Worm (Caenorhabditis elegans): Measurements from ENCODE around the gene pxf-1.

DNA sequence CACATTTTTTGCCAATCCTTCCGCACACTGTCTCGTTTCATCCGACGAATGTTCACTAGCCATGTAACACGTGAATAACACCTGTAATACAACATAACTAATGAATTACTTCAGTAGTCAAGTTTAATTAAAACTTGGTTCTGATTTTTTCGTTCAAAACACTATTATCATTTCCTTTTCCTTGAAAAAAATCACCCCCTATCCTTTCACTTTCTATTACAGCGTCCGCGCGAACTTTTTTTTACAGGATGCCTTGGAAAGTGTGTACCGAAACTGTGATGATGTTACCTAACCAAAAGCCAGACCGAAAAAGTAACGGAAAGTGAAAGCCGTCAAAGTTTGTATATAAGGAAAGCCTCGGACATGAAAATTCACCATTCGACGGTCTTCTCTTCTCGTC lies 41.9 kb upstream of the pxf-1 start, which contains the start of gene col-124:
- no peak for TF ChIP-seq ama-1 (optimal IDR thresholded peaks at IDR 0.05)
- TF ChIP-seq unc-55 (GFP tag; optimal IDR thresholded peaks at IDR 0.05) = no peak
- TF ChIP-seq lin-13 (GFP tag; optimal IDR thresholded peaks at IDR 0.05) = no peak
- no peak for TF ChIP-seq mdl-1 (tag; optimal IDR thresholded peaks at IDR 0.05)
- TF ChIP-seq lin-39 (tag; optimal IDR thresholded peaks at IDR 0.05) = no peak
- TF ChIP-seq peb-1 (tag; optimal IDR thresholded peaks at IDR 0.05) = no peak
- no peak for TF ChIP-seq nhr-12 (tag; optimal IDR thresholded peaks at IDR 0.05)
- TF ChIP-seq ZK546.5 (tag; optimal IDR thresholded peaks at IDR 0.05) = no peak
- TF ChIP-seq nhr-77 (tag; optimal IDR thresholded peaks at IDR 0.05) = no peak
